Worm (Caenorhabditis elegans) whole organism, young adult: ENCODE measurements around the gene ZK353.9.

Source experiments
- C06A6.2 ChIP-seq: fragments of 200-800 bp; sonication (Bioruptor generic); conservative IDR thresholded peaks from 2 replicates; pipeline ENCODE4 v1.3.6; 2022; ENCODE audit warnings: missing genetic modification characterization, missing compliant biosample characterization
- F23B12.7 ChIP-seq: sonication (generic microtip); optimal IDR thresholded peaks from 2 replicates; lab custom pipeline; 2017; ENCODE audit warnings: missing genetic modification characterization, mild to moderate bottlenecking, missing compliant biosample characterization, antibody characterized with exemption, moderate library complexity; ENCODE audit not compliant: insufficient read depth
- F49E8.2 ChIP-seq: sonication (generic microtip); optimal IDR thresholded peaks from 3 replicates; lab custom pipeline; 2017; ENCODE audit warnings: missing genetic modification characterization, mild to moderate bottlenecking, missing compliant biosample characterization, antibody characterized with exemption, moderate library complexity; ENCODE audit not compliant: insufficient read depth
- F52B5.7 ChIP-seq: sonication (generic microtip); optimal IDR thresholded peaks from 2 replicates; lab custom pipeline; 2016; ENCODE audit warnings: mild to moderate bottlenecking, missing genetic modification characterization, missing compliant biosample characterization
- Y53G8AR.9 ChIP-seq: fragments of 200-800 bp; sonication (Bioruptor generic); conservative IDR thresholded peaks from 2 replicates; pipeline ENCODE4 v1.3.6; 2022; ENCODE audit warnings: missing genetic modification reagents, missing genetic modification characterization, missing compliant biosample characterization
- Y79H2A.3 ChIP-seq: fragments of 200-800 bp; sonication (Bioruptor generic); conservative IDR thresholded peaks from 2 replicates; pipeline ENCODE4 v1.3.6; 2022; ENCODE audit warnings: missing genetic modification reagents, missing genetic modification characterization, missing compliant biosample characterization
- akir-1 ChIP-seq: fragments of 200-800 bp; sonication (Bioruptor generic); optimal IDR thresholded peaks from 2 replicates; lab custom pipeline; 2018; ENCODE audit warnings: mild to moderate bottlenecking, missing genetic modification characterization, moderate library complexity, missing compliant biosample characterization
- ama-1 ChIP-seq, 3 experiments: fragments of 150-350 bp in 1 of 3; sonication (generic microtip) in 2 of 3; optimal IDR thresholded peaks; 2 replicates each; lab custom pipeline; 2014 to 2018; ENCODE audit warnings: missing biosample characterization in 2 of 3, missing genetic modification characterization in 2 of 3, missing genetic modification reagents in 2 of 3
- aptf-2 ChIP-seq: fragments of 200-800 bp; sonication (Bioruptor generic); conservative IDR thresholded peaks from 2 replicates; pipeline ENCODE4 v1.3.6; 2022; ENCODE audit warnings: missing genetic modification reagents, missing genetic modification characterization, missing compliant biosample characterization
- attf-6 ChIP-seq: fragments of 200-800 bp; sonication (Bioruptor generic); IDR thresholded peaks from 2 replicates; pipeline ENCODE4 v1.3.6; 2022; ENCODE audit warnings: missing genetic modification reagents, missing genetic modification characterization, missing compliant biosample characterization
- bed-1 ChIP-seq: fragments of 200-800 bp; sonication (Bioruptor generic); IDR thresholded peaks from 2 replicates; pipeline ENCODE4 v1.3.6; 2022; ENCODE audit warnings: missing genetic modification reagents, missing genetic modification characterization, missing compliant biosample characterization
- ccch-3 ChIP-seq: fragments of 200-800 bp; sonication (Bioruptor generic); optimal IDR thresholded peaks from 2 replicates; lab custom pipeline; 2018; ENCODE audit warnings: mild to moderate bottlenecking, missing genetic modification characterization, missing compliant biosample characterization
- cebp-1 ChIP-seq, 2 experiments: fragments of 200-800 bp in 1 of 2; sonication (Bioruptor generic) in 1 of 2; sonication (generic microtip) in 1 of 2; IDR thresholded peaks in 1 of 2; optimal IDR thresholded peaks in 1 of 2; 2 replicates each; pipeline versions ENCODE4 v1.3.6 to Lab custom; 2017 to 2022; ENCODE audit warnings: missing compliant biosample characterization in 2 of 2, missing genetic modification characterization in 2 of 2, mild to moderate bottlenecking in 1 of 2, missing genetic modification reagents in 1 of 2, moderate library complexity in 1 of 2
- ceh-27 ChIP-seq: fragments of 200-800 bp; sonication (Bioruptor generic); optimal IDR thresholded peaks from 2 replicates; lab custom pipeline; 2018; ENCODE audit warnings: mild to moderate bottlenecking, missing genetic modification characterization, moderate library complexity, missing compliant biosample characterization
- ceh-40 ChIP-seq: fragments of 200-800 bp; sonication (Bioruptor generic); IDR thresholded peaks from 2 replicates; pipeline ENCODE4 v1.3.6; 2022; ENCODE audit warnings: missing genetic modification characterization, missing compliant biosample characterization
- ceh-58 ChIP-seq: fragments of 200-800 bp; sonication (Bioruptor generic); IDR thresholded peaks from 2 replicates; pipeline ENCODE4 v1.3.6; 2022; ENCODE audit warnings: missing genetic modification characterization, missing compliant biosample characterization
- chd-7 ChIP-seq: sonication (generic microtip); optimal IDR thresholded peaks from 2 replicates; lab custom pipeline; 2016; ENCODE audit warnings: mild to moderate bottlenecking, missing genetic modification characterization, moderate library complexity, missing compliant biosample characterization
- dox-1 ChIP-seq: fragments of 200-800 bp; sonication (Bioruptor generic); IDR thresholded peaks from 2 replicates; pipeline ENCODE4 v1.3.6; 2022; ENCODE audit warnings: missing genetic modification reagents, missing genetic modification characterization, missing compliant biosample characterization
- dpl-1 ChIP-seq: fragments of 150-350 bp; optimal IDR thresholded peaks from 2 replicates; lab custom pipeline; 2014; ENCODE audit warnings: missing biosample characterization, missing genetic modification reagents, missing genetic modification characterization
- egl-44 ChIP-seq: fragments of 200-800 bp; sonication (Bioruptor generic); IDR thresholded peaks from 2 replicates; pipeline ENCODE4 v1.3.6; 2022; ENCODE audit warnings: missing genetic modification reagents, missing genetic modification characterization, missing compliant biosample characterization
- ets-4 ChIP-seq: fragments of 200-800 bp; sonication (Bioruptor generic); optimal IDR thresholded peaks from 2 replicates; lab custom pipeline; 2018; ENCODE audit warnings: mild to moderate bottlenecking, missing genetic modification characterization, missing compliant biosample characterization
- hmg-1.2 ChIP-seq: fragments of 200-800 bp; sonication (Bioruptor generic); IDR thresholded peaks from 2 replicates; pipeline ENCODE4 v1.3.6; 2022; ENCODE audit warnings: missing genetic modification reagents, missing genetic modification characterization, missing compliant biosample characterization
- lin-26 ChIP-seq: fragments of 200-800 bp; sonication (Bioruptor generic); IDR thresholded peaks from 2 replicates; pipeline ENCODE4 v1.3.6; 2022; ENCODE audit warnings: missing genetic modification reagents, missing genetic modification characterization, missing compliant biosample characterization
- lin-40 ChIP-seq: sonication (generic microtip); optimal IDR thresholded peaks from 2 replicates; lab custom pipeline; 2016; ENCODE audit warnings: missing genetic modification characterization, mild to moderate bottlenecking, missing compliant biosample characterization, missing genotype, missing genetic modification reagents
- lir-1 ChIP-seq: fragments of 200-800 bp; sonication (Bioruptor generic); conservative IDR thresholded peaks from 2 replicates; pipeline ENCODE4 v1.3.6; 2022; ENCODE audit warnings: missing genetic modification reagents, missing genetic modification characterization, missing compliant biosample characterization
- lsl-1 ChIP-seq: fragments of 200-800 bp; sonication (Bioruptor generic); optimal IDR thresholded peaks from 2 replicates; lab custom pipeline; 2018; ENCODE audit warnings: mild to moderate bottlenecking, missing genetic modification characterization, moderate library complexity, missing compliant biosample characterization
- madf-10 ChIP-seq: sonication (generic microtip); optimal IDR thresholded peaks from 2 replicates; lab custom pipeline; 2016; ENCODE audit warnings: mild to moderate bottlenecking, missing genetic modification characterization, missing compliant biosample characterization
- madf-3 ChIP-seq: fragments of 200-800 bp; sonication (Bioruptor generic); IDR thresholded peaks from 2 replicates; pipeline ENCODE4 v1.3.6; 2022; ENCODE audit warnings: missing genetic modification reagents, missing genetic modification characterization, missing compliant biosample characterization
- mes-4 ChIP-seq: sonication (generic microtip); optimal IDR thresholded peaks from 2 replicates; lab custom pipeline; 2016; ENCODE audit warnings: missing genotype, missing genetic modification characterization, missing compliant biosample characterization
- mxl-1 ChIP-seq: sonication (generic microtip); optimal IDR thresholded peaks from 2 replicates; lab custom pipeline; 2016; ENCODE audit warnings: missing genetic modification characterization, missing compliant biosample characterization
- nfyb-1 ChIP-seq: fragments of 200-800 bp; sonication (Bioruptor generic); IDR thresholded peaks from 2 replicates; pipeline ENCODE4 v1.3.6; 2022; ENCODE audit warnings: missing genetic modification reagents, missing genetic modification characterization, missing compliant biosample characterization
- nhr-179 ChIP-seq: sonication (generic microtip); optimal IDR thresholded peaks from 2 replicates; lab custom pipeline; 2016; ENCODE audit warnings: mild to moderate bottlenecking, missing genetic modification characterization, missing compliant biosample characterization
- nhr-27 ChIP-seq: fragments of 200-800 bp; sonication (Bioruptor generic); optimal IDR thresholded peaks from 2 replicates; lab custom pipeline; 2018; ENCODE audit warnings: mild to moderate bottlenecking, missing genetic modification characterization, moderate library complexity, missing compliant biosample characterization
- nhr-80 ChIP-seq: sonication (generic microtip); optimal IDR thresholded peaks from 2 replicates; lab custom pipeline; 2016; ENCODE audit warnings: missing genetic modification characterization, missing compliant biosample characterization
- pha-4 ChIP-seq: fragments of 150-350 bp; sonication (generic microtip); optimal IDR thresholded peaks from 2 replicates; lab custom pipeline; 2014; ENCODE audit warnings: missing biosample characterization, missing genetic modification reagents, missing genetic modification characterization
- rpc-1 ChIP-seq, 2 experiments: fragments of 150-350 bp in 1 of 2; sonication (generic microtip) in 1 of 2; optimal IDR thresholded peaks; 2 replicates each; lab custom pipeline; 2014 to 2018; ENCODE audit warnings: missing biosample characterization in 1 of 2, missing genetic modification characterization in 1 of 2, missing genetic modification reagents in 1 of 2, missing genotype in 1 of 2
- sdz-38 ChIP-seq: sonication (generic microtip); optimal IDR thresholded peaks from 2 replicates; lab custom pipeline; 2016; ENCODE audit warnings: missing genotype, missing genetic modification characterization, missing compliant biosample characterization
- somi-1 ChIP-seq: fragments of 200-800 bp; sonication (Bioruptor generic); optimal IDR thresholded peaks from 2 replicates; lab custom pipeline; 2018; ENCODE audit warnings: mild to moderate bottlenecking, missing genetic modification characterization, missing compliant biosample characterization
- sptf-2 ChIP-seq: fragments of 200-800 bp; sonication (Bioruptor generic); optimal IDR thresholded peaks from 2 replicates; lab custom pipeline; 2018; ENCODE audit warnings: mild to moderate bottlenecking, missing genetic modification characterization, missing compliant biosample characterization
- unc-62 ChIP-seq: fragments of 150-350 bp; optimal IDR thresholded peaks from 2 replicates; lab custom pipeline; 2014; ENCODE audit warnings: missing biosample characterization, missing genetic modification reagents, missing genetic modification characterization
- ztf-25 ChIP-seq: fragments of 200-800 bp; sonication (Bioruptor generic); IDR thresholded peaks from 2 replicates; pipeline ENCODE4 v1.3.6; 2022; ENCODE audit warnings: missing genetic modification reagents, missing genetic modification characterization, missing compliant biosample characterization
- ztf-26 ChIP-seq: sonication (generic microtip); optimal IDR thresholded peaks from 2 replicates; lab custom pipeline; 2017; ENCODE audit warnings: missing genetic modification characterization, missing compliant biosample characterization
- ztf-3 ChIP-seq: fragments of 200-800 bp; sonication (Bioruptor generic); optimal IDR thresholded peaks from 2 replicates; lab custom pipeline; 2018; ENCODE audit warnings: mild to moderate bottlenecking, missing genetic modification characterization, missing compliant biosample characterization

Gene ZK353.9

ce11 chrIII:8395685-8396084, 13.6 kb upstream of the ZK353.9 start, which contains the start of gene ZK353.3:
Gene ZK353.3, plus strand, starts transcription at chrIII:8395985.
- TF ChIP-seq lin-26 (GFP tag; lab: Robert Waterston, UW) = no peak
- no peak for TF ChIP-seq ztf-3 (GFP tag; lab: Kevin White, UChicago)
- TF ChIP-seq aptf-2 = no peak
- no peak for TF ChIP-seq F23B12.7
- no peak for TF ChIP-seq mxl-1 (tag; lab: Kevin White, UChicago)
- TF ChIP-seq lir-1 (GFP tag; lab: Robert Waterston, UW) = no peak
- no peak for TF ChIP-seq lin-40 (tag; lab: Kevin White, UChicago)
- no peak for TF ChIP-seq Y53G8AR.9 (GFP tag; lab: Robert Waterston, UW)
- TF ChIP-seq ccch-3 (GFP tag; lab: Kevin White, UChicago) = no peak
- TF ChIP-seq Y79H2A.3 = no peak
- no peak for TF ChIP-seq rpc-1 (optimal IDR thresholded peaks at IDR 0.05; lab: Kevin White, UChicago)
- TF ChIP-seq rpc-1 (tag; optimal IDR thresholded peaks at IDR 0.05; lab: Kevin White, UChicago) = no peak
- no peak for TF ChIP-seq sptf-2 (GFP tag; lab: Kevin White, UChicago)
- no peak for TF ChIP-seq C06A6.2 (GFP tag; lab: Robert Waterston, UW)
- no peak for TF ChIP-seq egl-44 (GFP tag; lab: Robert Waterston, UW)
- TF ChIP-seq somi-1 (GFP tag; lab: Kevin White, UChicago) = no peak
- TF ChIP-seq ceh-27 (GFP tag; lab: Kevin White, UChicago) = no peak
- TF ChIP-seq nhr-179 (tag; lab: Kevin White, UChicago) = no peak
- no peak for TF ChIP-seq akir-1
- TF ChIP-seq attf-6 (GFP tag; lab: Robert Waterston, UW) = no peak

DNA sequence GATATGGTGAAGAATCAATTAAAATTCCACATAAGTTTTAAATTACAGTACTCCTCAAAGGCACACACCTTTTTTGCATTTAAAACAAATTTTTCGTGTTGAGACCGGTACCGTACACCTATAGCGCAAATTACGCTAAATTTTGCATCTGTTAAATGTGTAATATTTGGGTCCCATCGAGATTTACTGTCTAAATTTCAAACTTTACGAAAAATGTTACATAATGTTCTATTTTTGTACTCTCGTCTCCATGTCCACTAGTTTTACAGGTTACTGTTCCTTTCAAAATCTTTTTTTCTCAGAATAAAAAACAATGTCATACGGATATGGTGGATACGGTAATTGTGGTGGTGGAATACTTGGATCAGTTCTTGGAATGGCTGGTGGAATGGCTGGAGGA, 10.9 kb upstream of the ZK353.9 start, which contains the start of gene ZK353.2:
Gene ZK353.2 (plus strand): TSS at position 301 of the 400 bp plus-strand sequence.
- TF ChIP-seq lin-26 (GFP tag; lab: Robert Waterston, UW) = no peak
- no peak for TF ChIP-seq sdz-38 (tag; lab: Kevin White, UChicago)
- TF ChIP-seq Y79H2A.3 = no peak
- no peak for TF ChIP-seq ceh-58 (GFP tag; lab: Robert Waterston, UW)
- TF ChIP-seq unc-62 = no peak
- no peak for TF ChIP-seq F23B12.7
- TF ChIP-seq ztf-26 (tag; lab: Kevin White, UChicago) = no peak
- TF ChIP-seq pha-4 (tag; lab: Kevin White, UChicago) = no peak
- no peak for TF ChIP-seq ama-1 (optimal IDR thresholded peaks at IDR 0.05; lab: Kevin White, UChicago)
- no peak for TF ChIP-seq ama-1 (GFP tag; optimal IDR thresholded peaks at IDR 0.05; lab: Kevin White, UChicago)
- no peak for TF ChIP-seq hmg-1.2 (GFP tag; lab: Robert Waterston, UW)
- no peak for TF ChIP-seq madf-3
- no peak for TF ChIP-seq dpl-1 (GFP tag; lab: Kevin White, UChicago)
- TF ChIP-seq ztf-25 (GFP tag; lab: Robert Waterston, UW) = no peak
- TF ChIP-seq chd-7 (tag; lab: Kevin White, UChicago) = no peak
- TF ChIP-seq F52B5.7 (tag; lab: Kevin White, UChicago) = no peak

DNA sequence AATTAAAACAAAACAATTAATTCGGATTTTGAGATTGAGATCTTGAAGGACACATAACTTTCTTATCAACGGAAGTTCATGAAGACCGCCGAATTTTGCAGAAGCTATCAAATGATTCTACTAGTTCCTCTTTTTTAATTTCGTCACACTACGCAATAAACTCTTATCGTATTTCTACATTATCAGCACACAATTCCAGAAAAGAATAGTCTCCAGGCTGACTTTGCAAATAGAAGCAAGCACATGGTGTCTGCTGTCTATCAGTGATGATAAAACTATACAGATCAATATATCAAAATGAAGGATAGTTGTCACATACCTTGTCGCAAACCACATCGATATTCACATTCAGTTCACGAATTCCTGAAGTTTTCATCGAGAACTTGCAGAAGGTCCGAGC, 8.8 kb upstream of the ZK353.9 start:
- TF ChIP-seq cebp-1 (GFP tag; IDR thresholded peaks at IDR 0.05; lab: Robert Waterston, UW) = 0 out of 2 replicates have a peak, but pooled peaks have one; percentile 35
- TF ChIP-seq cebp-1 (tag; optimal IDR thresholded peaks at IDR 0.05; lab: Kevin White, UChicago) = no peak
- peak; percentile 97 for TF ChIP-seq nhr-80 (tag; lab: Kevin White, UChicago)
- TF ChIP-seq mes-4 = no peak
- TF ChIP-seq madf-10 (tag; lab: Kevin White, UChicago) = no peak
- TF ChIP-seq F49E8.2 (tag; lab: Kevin White, UChicago) = no peak
- no peak for TF ChIP-seq ceh-40 (GFP tag; lab: Robert Waterston, UW)
- TF ChIP-seq nfyb-1 (GFP tag; lab: Robert Waterston, UW) = 0 out of 2 replicates have a peak, but pooled peaks have one; percentile 42
- peak; percentile 44; the same call in 1 of the 2 replicates for TF ChIP-seq dox-1 (GFP tag; lab: Robert Waterston, UW)
- TF ChIP-seq F52B5.7 (tag; lab: Kevin White, UChicago) = no peak
- no peak for TF ChIP-seq bed-1 (GFP tag; lab: Robert Waterston, UW)
- TF ChIP-seq ets-4 (GFP tag; lab: Kevin White, UChicago) = peak; percentile 66
- no peak for TF ChIP-seq nhr-27
- no peak for TF ChIP-seq lsl-1 (GFP tag; lab: Kevin White, UChicago)
